Fruit fly (Drosophila melanogaster): ENCODE data around the gene CG6171.

Gene CG6171

DNA sequence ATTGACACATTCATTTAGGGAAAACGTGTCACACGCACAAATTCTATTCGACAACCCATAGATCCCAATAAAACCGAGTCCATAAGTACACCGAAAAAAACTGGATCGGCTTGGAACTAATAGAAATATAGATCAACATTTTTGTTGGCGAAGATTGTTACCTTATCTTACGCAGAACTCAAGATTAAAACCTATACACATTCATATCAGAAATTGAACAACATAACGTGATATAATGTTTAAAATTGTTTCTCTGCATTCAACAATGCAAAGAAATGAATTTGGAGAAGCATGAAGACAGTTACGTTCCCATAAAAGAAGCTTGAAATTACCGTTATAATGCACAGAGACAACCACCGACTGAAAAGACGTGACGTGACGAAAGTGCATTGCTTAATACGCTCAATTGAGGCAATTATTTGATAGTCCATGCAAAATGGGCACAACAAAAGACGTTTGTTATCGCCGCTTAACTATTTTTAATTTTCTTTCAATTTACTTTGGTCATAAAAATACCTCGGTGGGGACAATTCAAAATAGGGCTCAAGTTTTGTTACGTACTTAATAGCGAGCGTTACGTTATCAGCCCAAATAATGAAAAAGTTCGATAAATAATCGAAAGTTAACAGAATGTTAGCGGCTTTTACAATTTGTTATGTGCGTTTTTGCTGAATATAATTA is 23.5 kb downstream of the CG6171 start, which contains the start of gene SerRS-m (continued):
- no peak for TF ChIP-seq CG2199 (GFP tag; IDR thresholded peaks at IDR 0.05)
- no peak for TF ChIP-seq CG11085 (GFP tag; IDR thresholded peaks at IDR 0.05)
- no peak for TF ChIP-seq caup (GFP tag; optimal IDR thresholded peaks at IDR 0.05; ENCODE audit: severe bottlenecking)
- TF ChIP-seq gt (GFP tag; IDR thresholded peaks at IDR 0.05) = no peak
- TF ChIP-seq ewg (GFP tag; optimal IDR thresholded peaks at IDR 0.05) = no peak
- no peak for TF ChIP-seq Hmx (GFP tag; optimal IDR thresholded peaks at IDR 0.05)
- no peak; the same call in 1 of the 2 replicates for TF ChIP-seq esg (GFP tag; conservative IDR thresholded peaks at IDR 0.05)
- no peak for TF ChIP-seq Hr78 (GFP tag; optimal IDR thresholded peaks at IDR 0.05)
- no peak for TF ChIP-seq MBD-R2 (GFP tag; IDR thresholded peaks at IDR 0.05)
- TF ChIP-seq HLH54F (GFP tag; optimal IDR thresholded peaks at IDR 0.05) = no peak
- TF ChIP-seq gcm (GFP tag; optimal IDR thresholded peaks at IDR 0.05) = peak; percentile 29
- no peak for TF ChIP-seq fru (optimal IDR thresholded peaks at IDR 0.05)
- TF ChIP-seq Atf3 (GFP tag; optimal IDR thresholded peaks at IDR 0.05) = no peak
- no peak for TF ChIP-seq CG11093 (GFP tag; IDR thresholded peaks at IDR 0.05)
- TF ChIP-seq Nf-YC (tag; optimal IDR thresholded peaks at IDR 0.05) = no peak
- no peak for TF ChIP-seq stwl (tag; optimal IDR thresholded peaks at IDR 0.05)
- no peak for TF ChIP-seq zen2 (GFP tag; IDR thresholded peaks at IDR 0.05; ENCODE audit: partially characterized antibody)
- TF ChIP-seq crp (GFP tag; optimal IDR thresholded peaks at IDR 0.05) = no peak
- no peak for TF ChIP-seq Antp (GFP tag; optimal IDR thresholded peaks at IDR 0.05)
- peak; percentile 24 for TF ChIP-seq CG12391 (tag; optimal IDR thresholded peaks at IDR 0.05)
- TF ChIP-seq CG7357 (GFP tag; IDR thresholded peaks at IDR 0.05) = 0 out of 3 replicates have a peak, but pooled peaks have one; percentile 6
- TF ChIP-seq NK7.1 (GFP tag; optimal IDR thresholded peaks at IDR 0.05) = no peak
- no peak for TF ChIP-seq Ets97D (GFP tag; optimal IDR thresholded peaks at IDR 0.05)
- no peak for TF ChIP-seq knrl (GFP tag; IDR thresholded peaks at IDR 0.05; ENCODE audit: partially characterized antibody)
- TF ChIP-seq CG2712 (tag; optimal IDR thresholded peaks at IDR 0.05) = peak; percentile 39
- TF ChIP-seq sug (tag; optimal IDR thresholded peaks at IDR 0.05) = peak; percentile 12
- no peak for TF ChIP-seq CG6765 (GFP tag; optimal IDR thresholded peaks at IDR 0.05)
- TF ChIP-seq Aef1 (GFP tag; IDR thresholded peaks at IDR 0.05) = no peak
- TF ChIP-seq klu (GFP tag; IDR thresholded peaks at IDR 0.05) = no peak
- TF ChIP-seq CG33213 (GFP tag; optimal IDR thresholded peaks at IDR 0.05) = no peak
- TF ChIP-seq Nf-YA (GFP tag; IDR thresholded peaks at IDR 0.05) = no peak
- TF ChIP-seq Dp (GFP tag; optimal IDR thresholded peaks at IDR 0.05) = peak; percentile 25
- TF ChIP-seq Elba2 (GFP tag; optimal IDR thresholded peaks at IDR 0.05) = no peak
- TF ChIP-seq CG13123 (GFP tag; optimal IDR thresholded peaks at IDR 0.05) = no peak
- peak; percentile 45 for TF ChIP-seq Dref (GFP tag; IDR thresholded peaks at IDR 0.05)
- TF ChIP-seq CG16779 (GFP tag; IDR thresholded peaks at IDR 0.05) = no peak
- TF ChIP-seq dmrt99B (tag; optimal IDR thresholded peaks at IDR 0.05) = no peak
- TF ChIP-seq sens-2 (GFP tag; IDR thresholded peaks at IDR 0.05) = no peak
- TF ChIP-seq repo (GFP tag; optimal IDR thresholded peaks at IDR 0.05) = no peak
- no peak for TF ChIP-seq CG5180 (GFP tag; optimal IDR thresholded peaks at IDR 0.05)
- no peak for TF ChIP-seq pita (GFP tag; optimal IDR thresholded peaks at IDR 0.05)
- peak; percentile 17 for TF ChIP-seq kni (GFP tag; optimal IDR thresholded peaks at IDR 0.05)
- TF ChIP-seq pzg (GFP tag; optimal IDR thresholded peaks at IDR 0.05) = peak; percentile 3
- TF ChIP-seq CG7839 (tag; optimal IDR thresholded peaks at IDR 0.05) = no peak
- TF ChIP-seq CG3726 (GFP tag; IDR thresholded peaks at IDR 0.05) = no peak
- TF ChIP-seq YL-1 (GFP tag; optimal IDR thresholded peaks at IDR 0.05) = no peak
- peak; percentile 68 for TF ChIP-seq Myb (GFP tag; optimal IDR thresholded peaks at IDR 0.05)
- no peak for TF ChIP-seq Deaf1 (tag; optimal IDR thresholded peaks at IDR 0.05)
- TF ChIP-seq CG9437 (GFP tag; optimal IDR thresholded peaks at IDR 0.05) = peak; percentile 99
- no peak for TF ChIP-seq CG17612 (GFP tag; IDR thresholded peaks at IDR 0.05)
- TF ChIP-seq Rx (GFP tag; IDR thresholded peaks at IDR 0.05) = no peak

Data from whole organism, embryonic.